Worm (Caenorhabditis elegans): ENCODE measurements around the gene lelo-4.

DNA sequence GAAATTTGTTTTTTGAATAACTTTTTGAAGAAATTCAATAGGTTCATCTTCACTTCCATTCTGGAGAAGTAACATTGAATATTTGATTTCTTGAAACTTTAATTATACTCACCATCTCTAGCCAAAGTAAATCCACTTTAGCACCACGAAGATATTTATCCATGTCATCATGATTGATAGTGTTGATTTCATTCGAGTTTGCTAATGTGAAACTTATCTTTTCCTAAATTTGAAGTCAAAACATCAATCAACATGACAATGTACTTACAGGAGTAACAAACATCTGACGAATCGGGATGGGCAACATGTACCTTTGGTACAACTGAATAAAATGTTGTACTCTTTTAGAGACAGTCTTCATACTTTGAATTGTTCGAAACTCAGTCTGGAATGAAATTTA is 17.4 kb upstream of the lelo-4 start:
- TF ChIP-seq W03F9.2 (tag; optimal IDR thresholded peaks at IDR 0.05), result no peak
- no peak for TF ChIP-seq him-1 (tag; optimal IDR thresholded peaks at IDR 0.05)
